Fruit fly (Drosophila melanogaster) whole organism, embryonic: Measurements from ENCODE around the gene CG17359.

ENCODE experiments used
- Aef1 ChIP-seq: fragments of 200-800 bp; sonication (Bioruptor generic); IDR thresholded peaks from 3 replicates; pipeline ENCODE4 v1.3.6; 2022; ENCODE audit warnings: missing biosample characterization, missing genetic modification characterization
- Atf3 ChIP-seq: fragments of 200-800 bp; sonication (Bioruptor generic); optimal IDR thresholded peaks from 3 replicates; lab custom pipeline; 2016; ENCODE audit warnings: missing biosample characterization, missing genetic modification characterization
- BEAF-32 ChIP-seq: fragments of 200-800 bp; sonication (Bioruptor generic); optimal IDR thresholded peaks from 3 replicates; lab custom pipeline; 2017; ENCODE audit warnings: missing biosample characterization, missing genetic modification characterization, mild to moderate bottlenecking, moderate library complexity, missing genetic modification reagents
- Bdp1 ChIP-seq: fragments of 200-800 bp; sonication (Bioruptor generic); optimal IDR thresholded peaks from 3 replicates; lab custom pipeline; 2016; ENCODE audit warnings: missing biosample characterization, missing genetic modification characterization
- CG11456 ChIP-seq: fragments of 200-800 bp; sonication (Bioruptor generic); IDR thresholded peaks from 3 replicates; pipeline ENCODE4 v1.3.6; 2022; ENCODE audit warnings: missing biosample characterization, missing genetic modification characterization
- CG14710 ChIP-seq: fragments of 200-800 bp; sonication (Bioruptor generic); optimal IDR thresholded peaks from 3 replicates; lab custom pipeline; 2019; ENCODE audit warnings: missing biosample characterization, mild to moderate bottlenecking, missing genetic modification characterization, moderate library complexity
- CG14860 ChIP-seq: fragments of 200-800 bp; sonication (Bioruptor generic); IDR thresholded peaks from 3 replicates; pipeline ENCODE4 v1.3.6; 2022; ENCODE audit warnings: missing biosample characterization, missing genetic modification characterization; ENCODE audit not compliant: partially characterized antibody
- CG14965 ChIP-seq: fragments of 200-800 bp; sonication (Bioruptor generic); optimal IDR thresholded peaks from 2 replicates; lab custom pipeline; 2016; ENCODE audit warnings: missing biosample characterization, missing genetic modification characterization, borderline replicate concordance
- CG15696 ChIP-seq: fragments of 200-800 bp; sonication (Bioruptor generic); optimal IDR thresholded peaks from 2 replicates; lab custom pipeline; 2019; ENCODE audit warnings: missing biosample characterization, mild to moderate bottlenecking, missing genetic modification characterization, moderate library complexity
- CG1792 ChIP-seq: fragments of 200-800 bp; sonication (Bioruptor generic); optimal IDR thresholded peaks from 2 replicates; lab custom pipeline; 2016; ENCODE audit warnings: missing biosample characterization, missing genetic modification characterization
- CG31388 ChIP-seq: fragments of 200-800 bp; sonication (Bioruptor generic); optimal IDR thresholded peaks from 2 replicates; lab custom pipeline; 2016; ENCODE audit warnings: missing biosample characterization, missing genetic modification characterization
- CG31441 ChIP-seq: fragments of 200-800 bp; sonication (Bioruptor generic); IDR thresholded peaks from 2 replicates; pipeline ENCODE4 v1.3.6; 2022; ENCODE audit warnings: missing biosample characterization, missing genetic modification characterization
- CG4328 ChIP-seq: fragments of 200-800 bp; sonication (Bioruptor generic); optimal IDR thresholded peaks from 3 replicates; lab custom pipeline; 2017; ENCODE audit warnings: missing biosample characterization, missing genetic modification reagents, missing genetic modification characterization
- CG4404 ChIP-seq: fragments of 200-800 bp; sonication (Bioruptor generic); IDR thresholded peaks from 2 replicates; pipeline ENCODE4 v1.3.6; 2022; ENCODE audit warnings: missing biosample characterization, missing genetic modification characterization
- CG7372 ChIP-seq: fragments of 200-800 bp; sonication (Bioruptor generic); IDR thresholded peaks from 2 replicates; pipeline ENCODE4 v1.3.6; 2022; ENCODE audit warnings: missing biosample characterization, missing genetic modification characterization
- CG7556 ChIP-seq: fragments of 200-800 bp; sonication (Bioruptor generic); optimal IDR thresholded peaks from 2 replicates; lab custom pipeline; 2017; ENCODE audit warnings: missing biosample characterization, mild to moderate bottlenecking, missing genetic modification characterization
- CG7963 ChIP-seq: fragments of 200-800 bp; sonication (Bioruptor generic); IDR thresholded peaks from 3 replicates; pipeline ENCODE4 v1.3.6; 2022; ENCODE audit warnings: missing biosample characterization, missing genetic modification characterization; ENCODE audit not compliant: partially characterized antibody
- CG8089 ChIP-seq: fragments of 200-800 bp; sonication (Bioruptor generic); optimal IDR thresholded peaks from 3 replicates; lab custom pipeline; 2016; ENCODE audit warnings: missing biosample characterization, missing genetic modification characterization
- CrebB ChIP-seq: fragments of 200-800 bp; sonication (Bioruptor generic); optimal IDR thresholded peaks from 3 replicates; lab custom pipeline; 2018; ENCODE audit warnings: missing biosample characterization, mild to moderate bottlenecking, missing genetic modification characterization
- D ChIP-seq, 2 experiments: fragments of 200-800 bp in 1 of 2; fragments of >200 bp in 1 of 2; sonication (Bioruptor generic) in 1 of 2; optimal IDR thresholded peaks; 2 replicates in 1 of 2; 3 replicates in 1 of 2; lab custom pipeline; 2017; ENCODE audit warnings: mild to moderate bottlenecking in 1 of 2, missing biosample characterization in 1 of 2, missing genetic modification characterization in 1 of 2, missing genetic modification reagents in 1 of 2
- Dll ChIP-seq: fragments of 200-800 bp; sonication (Bioruptor generic); IDR thresholded peaks from 4 replicates; pipeline ENCODE4 v1.3.6; 2022; ENCODE audit warnings: missing biosample characterization, missing genetic modification characterization; ENCODE audit not compliant: partially characterized antibody
- Doc3 ChIP-seq: fragments of 200-800 bp; sonication (Bioruptor generic); IDR thresholded peaks from 3 replicates; pipeline ENCODE4 v1.3.6; 2022; ENCODE audit warnings: missing biosample characterization, missing genetic modification characterization; ENCODE audit not compliant: partially characterized antibody
- Dp ChIP-seq: fragments of 200-800 bp; sonication (Bioruptor generic); optimal IDR thresholded peaks from 2 replicates; lab custom pipeline; 2018; ENCODE audit warnings: missing biosample characterization, mild to moderate bottlenecking, missing genetic modification characterization, moderate library complexity
- Fer1 ChIP-seq: fragments of 200-800 bp; sonication (Bioruptor generic); optimal IDR thresholded peaks from 2 replicates; lab custom pipeline; 2017; ENCODE audit warnings: missing biosample characterization, mild to moderate bottlenecking, missing genetic modification characterization
- H15 ChIP-seq: fragments of 200-800 bp; sonication (Bioruptor generic); IDR thresholded peaks from 3 replicates; pipeline ENCODE4 v1.3.6; 2022; ENCODE audit warnings: missing biosample characterization, missing genetic modification characterization
- Hey ChIP-seq: fragments of 200-800 bp; sonication (Bioruptor generic); optimal IDR thresholded peaks from 3 replicates; lab custom pipeline; 2018; ENCODE audit warnings: missing biosample characterization, mild to moderate bottlenecking, missing genetic modification characterization
- Hmx ChIP-seq: fragments of 200-800 bp; sonication (Bioruptor generic); optimal IDR thresholded peaks from 2 replicates; lab custom pipeline; 2016; ENCODE audit warnings: missing biosample characterization, missing genetic modification characterization
- Mad ChIP-seq: fragments of 200-800 bp; sonication (Bioruptor generic); optimal IDR thresholded peaks from 2 replicates; lab custom pipeline; 2016; ENCODE audit warnings: missing biosample characterization, missing genetic modification characterization
- Opbp ChIP-seq: fragments of 200-800 bp; sonication (Bioruptor generic); IDR thresholded peaks from 3 replicates; pipeline ENCODE4 v1.3.6; 2022; ENCODE audit warnings: missing biosample characterization, missing genetic modification characterization; ENCODE audit not compliant: partially characterized antibody
- Scr ChIP-seq: fragments of 200-800 bp; sonication (Bioruptor generic); IDR thresholded peaks from 2 replicates; pipeline ENCODE4 v1.3.6; 2022; ENCODE audit warnings: missing biosample characterization, missing genetic modification characterization; ENCODE audit not compliant: partially characterized antibody
- Sox100B ChIP-seq: fragments of 200-800 bp; sonication (Bioruptor generic); optimal IDR thresholded peaks from 3 replicates; lab custom pipeline; 2018; ENCODE audit warnings: missing biosample characterization, mild to moderate bottlenecking, missing genetic modification characterization
- ash1 ChIP-seq: fragments of 200-800 bp; sonication (Bioruptor generic); optimal IDR thresholded peaks from 2 replicates; lab custom pipeline; 2018; ENCODE audit warnings: missing biosample characterization, mild to moderate bottlenecking, missing genetic modification characterization
- ato ChIP-seq: fragments of 200-800 bp; sonication (Bioruptor generic); IDR thresholded peaks from 2 replicates; pipeline ENCODE4 v1.3.6; 2022; ENCODE audit warnings: missing biosample characterization, missing genetic modification characterization; ENCODE audit not compliant: partially characterized antibody
- btn ChIP-seq: fragments of 200-800 bp; sonication (Bioruptor generic); optimal IDR thresholded peaks from 2 replicates; lab custom pipeline; 2016; ENCODE audit warnings: missing biosample characterization, missing genetic modification characterization
- eve ChIP-seq, 2 experiments: fragments of >200 bp; optimal IDR thresholded peaks; 2 replicates each; lab custom pipeline; 2017; ENCODE audit warnings: missing biosample characterization in 2 of 2, missing genetic modification characterization in 2 of 2
- exex ChIP-seq: fragments of 200-800 bp; sonication (Bioruptor generic); optimal IDR thresholded peaks from 4 replicates; lab custom pipeline; 2018; ENCODE audit warnings: missing biosample characterization, mild to moderate bottlenecking, missing genetic modification characterization, moderate library complexity
- fd96Cb ChIP-seq: fragments of 200-800 bp; sonication (Bioruptor generic); optimal IDR thresholded peaks from 2 replicates; lab custom pipeline; 2018; ENCODE audit warnings: missing biosample characterization, mild to moderate bottlenecking, missing genetic modification characterization, moderate library complexity
- fu2 ChIP-seq: fragments of 200-800 bp; sonication (Bioruptor generic); optimal IDR thresholded peaks from 2 replicates; lab custom pipeline; 2016; ENCODE audit warnings: missing biosample characterization, missing genetic modification characterization
- gcm ChIP-seq: fragments of 200-800 bp; sonication (Bioruptor generic); optimal IDR thresholded peaks from 2 replicates; lab custom pipeline; 2019; ENCODE audit warnings: missing biosample characterization, mild to moderate bottlenecking, missing genetic modification characterization, moderate library complexity
- grau ChIP-seq: fragments of 200-800 bp; optimal IDR thresholded peaks from 3 replicates; lab custom pipeline; 2019; ENCODE audit warnings: missing biosample characterization, mild to moderate bottlenecking, missing genetic modification characterization, moderate library complexity
- gro ChIP-seq: fragments of 200-800 bp; sonication (Bioruptor generic); optimal IDR thresholded peaks from 2 replicates; lab custom pipeline; 2016; ENCODE audit warnings: missing biosample characterization, missing genetic modification characterization
- jing ChIP-seq: fragments of 200-800 bp; sonication (Bioruptor generic); optimal IDR thresholded peaks from 2 replicates; lab custom pipeline; 2018; ENCODE audit warnings: missing biosample characterization, mild to moderate bottlenecking, missing genetic modification characterization
- mld ChIP-seq: fragments of 200-800 bp; sonication (Bioruptor generic); IDR thresholded peaks from 3 replicates; pipeline ENCODE4 v1.3.6; 2022; ENCODE audit warnings: missing biosample characterization, missing genetic modification characterization; ENCODE audit not compliant: partially characterized antibody
- nmo ChIP-seq: fragments of 200-800 bp; sonication (Bioruptor generic); optimal IDR thresholded peaks from 2 replicates; lab custom pipeline; 2018; ENCODE audit warnings: missing biosample characterization, mild to moderate bottlenecking, missing genetic modification characterization, moderate library complexity
- pb ChIP-seq: fragments of 200-800 bp; sonication (Bioruptor generic); optimal IDR thresholded peaks from 3 replicates; lab custom pipeline; 2016; ENCODE audit warnings: missing biosample characterization, missing genetic modification characterization
- peb ChIP-seq: fragments of 200-800 bp; sonication (Bioruptor generic); IDR thresholded peaks from 2 replicates; pipeline ENCODE4 v1.3.6; 2022; ENCODE audit warnings: missing biosample characterization, missing genetic modification characterization
- pita ChIP-seq: fragments of 200-800 bp; sonication (Bioruptor generic); optimal IDR thresholded peaks from 2 replicates; lab custom pipeline; 2017; ENCODE audit warnings: missing biosample characterization, mild to moderate bottlenecking, missing genetic modification characterization
- wor ChIP-seq: fragments of 200-800 bp; sonication (Bioruptor generic); IDR thresholded peaks from 2 replicates; pipeline ENCODE4 v1.3.6; 2022; ENCODE audit warnings: missing biosample characterization, missing genetic modification characterization
- zf30C ChIP-seq: fragments of 200-800 bp; sonication (Bioruptor generic); optimal IDR thresholded peaks from 3 replicates; lab custom pipeline; 2018; ENCODE audit warnings: missing biosample characterization, mild to moderate bottlenecking, missing genetic modification characterization

Gene CG17359

dm6 chr3L:14004963-14005458 lies 6.0 kb upstream of the CG17359 start (continued):
- no peak for TF ChIP-seq CG14860 (GFP tag; lab: Robert Waterston, UW)
- peak; percentile 88 for TF ChIP-seq Hmx (GFP tag; lab: Kevin White, UChicago)
- TF ChIP-seq D (optimal IDR thresholded peaks at IDR 0.05; lab: Kevin White, UChicago): no peak
- peak; percentile 94 for TF ChIP-seq D (GFP tag; optimal IDR thresholded peaks at IDR 0.05; lab: Kevin White, UChicago)
- TF ChIP-seq CG11456 (GFP tag; lab: Robert Waterston, UW): peak; percentile 88
- TF ChIP-seq Hey (tag; lab: Kevin White, UChicago): peak; percentile 81
- peak; percentile 92 for TF ChIP-seq gcm (GFP tag; lab: Kevin White, UChicago)
- peak; percentile 68 for TF ChIP-seq CG15696
- TF ChIP-seq H15 (GFP tag; lab: Robert Waterston, UW): peak; percentile 96
- TF ChIP-seq gro: peak; percentile 93
- TF ChIP-seq CG31441 (GFP tag; lab: Robert Waterston, UW): peak; percentile 93
- TF ChIP-seq mld: no peak
- peak; percentile 85 for TF ChIP-seq CG14710 (tag; lab: Kevin White, UChicago)
- TF ChIP-seq Mad (GFP tag; lab: Kevin White, UChicago): peak; percentile 95
- peak; percentile 74 for TF ChIP-seq CG4404 (GFP tag; lab: Robert Waterston, UW)
- peak; percentile 34 for TF ChIP-seq ash1 (GFP tag; lab: Kevin White, UChicago)
- peak; percentile 94 for TF ChIP-seq CG1792 (GFP tag; lab: Kevin White, UChicago)
- peak; percentile 87 for TF ChIP-seq Bdp1 (GFP tag; lab: Kevin White, UChicago)
- TF ChIP-seq Aef1 (GFP tag; lab: Robert Waterston, UW): peak; percentile 98
- no peak for TF ChIP-seq ato (GFP tag; lab: Robert Waterston, UW)
- TF ChIP-seq Sox100B: peak; percentile 93
- TF ChIP-seq CG7556 (GFP tag; lab: Kevin White, UChicago): peak; percentile 93
- TF ChIP-seq exex (tag; lab: Kevin White, UChicago): peak; percentile 73
- TF ChIP-seq CG14965: peak; percentile 78
- peak; percentile 96 for TF ChIP-seq nmo (GFP tag; lab: Kevin White, UChicago)
- no peak for TF ChIP-seq zf30C (GFP tag; lab: Kevin White, UChicago)
- TF ChIP-seq jing (GFP tag; lab: Kevin White, UChicago): peak; percentile 93
- no peak for TF ChIP-seq pita
- peak; percentile 87 for TF ChIP-seq CrebB (tag; lab: Kevin White, UChicago)
- peak; percentile 38 for TF ChIP-seq Dp (GFP tag; lab: Kevin White, UChicago)
- no peak for TF ChIP-seq Scr
- peak; percentile 93 for TF ChIP-seq wor (GFP tag; lab: Robert Waterston, UW)
- TF ChIP-seq fd96Cb (tag; lab: Kevin White, UChicago): peak; percentile 97
- peak; percentile 90 for TF ChIP-seq pb (GFP tag; lab: Kevin White, UChicago)
- no peak for TF ChIP-seq Dll (GFP tag; lab: Robert Waterston, UW)
- peak; percentile 92 for TF ChIP-seq CG7372 (GFP tag; lab: Robert Waterston, UW)
- peak; percentile 94 for TF ChIP-seq Fer1
- TF ChIP-seq fu2 (GFP tag; lab: Kevin White, UChicago): peak; percentile 93
- no peak for TF ChIP-seq eve (GFP tag; optimal IDR thresholded peaks at IDR 0.05; lab: Kevin White, UChicago)
- TF ChIP-seq CG31388: peak; percentile 91
- peak; percentile 91 for TF ChIP-seq CG8089 (GFP tag; lab: Kevin White, UChicago)
- TF ChIP-seq CG4328: peak; percentile 92
- TF ChIP-seq peb: peak; percentile 86
- peak; percentile 23 for TF ChIP-seq BEAF-32 (GFP tag; lab: Kevin White, UChicago)
- TF ChIP-seq btn (GFP tag; lab: Kevin White, UChicago): peak; percentile 80
- TF ChIP-seq Atf3: peak; percentile 93
- no peak for TF ChIP-seq CG7963
- no peak for TF ChIP-seq Doc3 (GFP tag; lab: Robert Waterston, UW)
- TF ChIP-seq grau (tag; lab: Kevin White, UChicago): peak; percentile 93
- TF ChIP-seq Opbp (GFP tag; lab: Robert Waterston, UW): peak; percentile 40; the same call in 1 of the 3 replicates
